Fruit fly (Drosophila melanogaster): ENCODE data around the gene mrt.

Gene mrt

DNA sequence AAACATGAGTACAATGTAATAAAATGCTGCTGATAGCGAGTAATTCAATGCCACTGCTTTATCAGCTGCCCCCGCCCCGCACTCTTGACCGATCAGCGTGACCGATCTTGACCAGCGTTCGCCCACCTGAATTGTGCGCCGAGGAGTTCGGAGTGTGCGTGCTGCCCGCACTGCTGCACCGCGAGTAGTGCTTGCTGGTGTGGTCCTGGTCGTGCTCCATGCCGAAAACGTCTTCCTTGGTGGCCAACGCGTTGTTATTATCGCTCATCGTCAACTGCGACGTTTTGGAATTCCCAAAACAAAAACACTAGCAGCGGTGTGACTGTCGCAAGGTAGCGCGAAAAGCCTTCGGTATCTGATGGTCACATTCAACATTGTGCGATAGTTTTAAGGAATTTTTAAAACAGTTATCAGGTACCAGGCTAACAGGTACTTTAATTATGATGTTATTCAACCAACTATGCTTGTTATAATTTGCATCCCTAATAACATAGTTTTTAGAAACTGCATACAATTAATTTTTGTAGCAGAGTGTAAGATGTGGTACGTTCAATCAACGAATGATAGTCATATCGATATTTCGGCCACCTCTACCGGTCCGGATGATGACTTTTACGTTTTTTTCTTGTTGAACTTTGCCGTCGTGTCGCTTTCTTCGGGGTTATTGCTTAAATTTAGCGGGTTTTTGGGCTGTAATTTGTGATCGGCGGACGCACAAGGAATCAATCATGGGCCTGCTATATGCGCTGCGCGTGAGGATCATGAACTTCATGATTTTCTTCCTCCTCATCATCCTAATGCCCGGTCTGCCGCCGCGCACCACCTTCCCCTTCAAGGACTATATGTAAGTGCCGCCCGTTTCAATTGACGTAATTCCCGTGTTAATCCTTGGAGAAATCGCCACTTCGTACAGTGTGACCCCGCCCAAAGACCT lies 6.0 kb upstream of the mrt start, which contains the start of the genes bigmax and Hmu (continued):
- TF ChIP-seq CG10147 (GFP tag; optimal IDR thresholded peaks at IDR 0.05), result peak; percentile 69
- TF ChIP-seq CG4730 (GFP tag; IDR thresholded peaks at IDR 0.05), result peak; percentile 72
- TF ChIP-seq CG8765 (GFP tag; IDR thresholded peaks at IDR 0.05), result peak; percentile 65
- TF ChIP-seq eyg (GFP tag; optimal IDR thresholded peaks at IDR 0.05), result peak; percentile 81
- TF ChIP-seq CG8924 (tag; optimal IDR thresholded peaks at IDR 0.05), result peak; percentile 80
- peak; percentile 71 for TF ChIP-seq Fer2 (tag; optimal IDR thresholded peaks at IDR 0.05)
- TF ChIP-seq salm (tag; optimal IDR thresholded peaks at IDR 0.05), result peak; percentile 51
- TF ChIP-seq CG11504 (tag; optimal IDR thresholded peaks at IDR 0.05), result peak; percentile 80
- peak; percentile 80 for TF ChIP-seq ase (GFP tag; IDR thresholded peaks at IDR 0.05)
- TF ChIP-seq CG10959 (GFP tag; IDR thresholded peaks at IDR 0.05), result peak; percentile 40; the same call in 1 of the 2 replicates
- TF ChIP-seq CG4707 (GFP tag; optimal IDR thresholded peaks at IDR 0.05), result no peak
- peak; percentile 55; the same call in 1 of the 2 replicates for TF ChIP-seq Doc2 (GFP tag; IDR thresholded peaks at IDR 0.05)
- TF ChIP-seq CG16815 (GFP tag; optimal IDR thresholded peaks at IDR 0.05), result peak; percentile 47
- peak; percentile 85 for TF ChIP-seq Dip3 (GFP tag; optimal IDR thresholded peaks at IDR 0.05)
- TF ChIP-seq MTF-1 (GFP tag; optimal IDR thresholded peaks at IDR 0.05; ENCODE audit: borderline replicate concordance), result peak; percentile 20
- peak; percentile 88 for TF ChIP-seq NFAT (GFP tag; IDR thresholded peaks at IDR 0.05)
- TF ChIP-seq CG11723 (GFP tag; optimal IDR thresholded peaks at IDR 0.05), result peak; percentile 53
- TF ChIP-seq CG13296 (GFP tag; optimal IDR thresholded peaks at IDR 0.05), result peak; percentile 74
- TF ChIP-seq pfk (GFP tag; optimal IDR thresholded peaks at IDR 0.05), result peak; percentile 1
- TF ChIP-seq CG2712 (tag; optimal IDR thresholded peaks at IDR 0.05), result peak; percentile 86
- peak; percentile 81 for TF ChIP-seq CG7372 (GFP tag; IDR thresholded peaks at IDR 0.05)
- TF ChIP-seq D (optimal IDR thresholded peaks at IDR 0.05), result no peak
- peak; percentile 53 for TF ChIP-seq D (GFP tag; optimal IDR thresholded peaks at IDR 0.05)
- no peak for TF ChIP-seq Hmx (GFP tag; optimal IDR thresholded peaks at IDR 0.05)
- TF ChIP-seq ash1 (GFP tag; optimal IDR thresholded peaks at IDR 0.05), result no peak
- TF ChIP-seq CG12744 (GFP tag; optimal IDR thresholded peaks at IDR 0.05), result peak; percentile 85
- TF ChIP-seq pros (GFP tag; optimal IDR thresholded peaks at IDR 0.05), result no peak
- peak; percentile 59 for TF ChIP-seq Spps (tag; optimal IDR thresholded peaks at IDR 0.05)
- peak; percentile 86 for TF ChIP-seq H2.0 (GFP tag; IDR thresholded peaks at IDR 0.05)
- TF ChIP-seq CG32772 (GFP tag; IDR thresholded peaks at IDR 0.05), result peak; percentile 80
- peak; percentile 88 for TF ChIP-seq CG7786 (GFP tag; optimal IDR thresholded peaks at IDR 0.05)
- TF ChIP-seq gt (GFP tag; IDR thresholded peaks at IDR 0.05), result peak; percentile 45
- TF ChIP-seq sisA (GFP tag; IDR thresholded peaks at IDR 0.05), result peak; percentile 83
- peak; percentile 92 for TF ChIP-seq Xbp1 (GFP tag; optimal IDR thresholded peaks at IDR 0.05)
- TF ChIP-seq CG1832 (GFP tag; optimal IDR thresholded peaks at IDR 0.05), result no peak
- TF ChIP-seq CG17829 (tag; optimal IDR thresholded peaks at IDR 0.05), result peak; percentile 88
- peak; percentile 77 for TF ChIP-seq GATAe (GFP tag; conservative IDR thresholded peaks at IDR 0.05)
- TF ChIP-seq tll (GFP tag; optimal IDR thresholded peaks at IDR 0.05), result peak; percentile 86 to 90
- peak; percentile 60 for TF ChIP-seq CG16779 (GFP tag; IDR thresholded peaks at IDR 0.05)
- TF ChIP-seq cwo (GFP tag; optimal IDR thresholded peaks at IDR 0.05), result peak; percentile 47
- peak; percentile 77 for TF ChIP-seq CG14014 (GFP tag; IDR thresholded peaks at IDR 0.05)
- TF ChIP-seq Gsc (GFP tag; IDR thresholded peaks at IDR 0.05), result no peak
- TF ChIP-seq sqz (GFP tag; optimal IDR thresholded peaks at IDR 0.05), result peak; percentile 83
- peak; percentile 21; the same call in 1 of the 2 replicates for TF ChIP-seq Lim3 (GFP tag; IDR thresholded peaks at IDR 0.05)
- peak in 1 of 2 experiments; percentile 38 for TF ChIP-seq insv (GFP tag; optimal IDR thresholded peaks at IDR 0.05)
- TF ChIP-seq Awh (GFP tag; IDR thresholded peaks at IDR 0.05), result peak; percentile 48; the same call in 1 of the 2 replicates
- peak; percentile 90 for TF ChIP-seq inv (GFP tag; IDR thresholded peaks at IDR 0.05; ENCODE audit: partially characterized antibody)
- TF ChIP-seq Fer1 (GFP tag; optimal IDR thresholded peaks at IDR 0.05), result peak; percentile 79
